Worm (Caenorhabditis elegans): ENCODE results near the gene rpb-6.

Gene rpb-6

DNA sequence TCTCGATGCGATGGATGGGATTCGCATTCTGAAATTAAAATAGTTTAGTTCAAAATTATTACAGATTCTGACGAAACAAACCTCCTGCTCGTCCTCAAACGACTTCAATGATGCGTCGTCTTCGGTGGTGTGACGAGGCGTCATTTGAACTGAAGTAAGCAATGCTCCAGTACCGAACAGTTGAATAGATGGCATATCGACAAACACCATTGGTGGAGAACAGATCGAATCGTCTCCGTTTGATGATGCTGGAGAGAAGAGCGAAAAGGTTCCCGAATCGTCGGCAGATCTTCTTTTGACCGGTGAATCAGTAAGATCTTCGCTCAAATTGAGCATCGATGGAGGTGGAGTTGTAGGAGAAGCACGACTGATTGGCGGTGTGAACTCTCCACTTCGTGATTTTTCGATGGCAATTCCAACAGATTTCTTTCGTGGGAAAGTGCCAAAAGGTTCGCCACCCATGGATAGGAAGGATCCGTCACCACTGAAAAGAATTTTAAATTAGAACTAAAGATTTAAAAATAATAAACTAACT, 34.7 kb upstream of the rpb-6 start (continued):
- no peak for TF ChIP-seq php-3 (GFP tag; IDR thresholded peaks at IDR 0.05)
- TF ChIP-seq ceh-32 (tag; optimal IDR thresholded peaks at IDR 0.05; ENCODE audit: poor library complexity) = no peak
- TF ChIP-seq rbr-2 (tag; optimal IDR thresholded peaks at IDR 0.05) = no peak

ce11 chrII:10545213-10545612, 34.0 kb upstream of the rpb-6 start:
- TF ChIP-seq daf-8 (GFP tag; IDR thresholded peaks at IDR 0.05) = no peak
- no peak for TF ChIP-seq lsy-2 (tag; optimal IDR thresholded peaks at IDR 0.05)
- TF ChIP-seq nhr-10 (tag; optimal IDR thresholded peaks at IDR 0.05) = no peak
- no peak for TF ChIP-seq dmd-9 (GFP tag; IDR thresholded peaks at IDR 0.05)
- no peak for TF ChIP-seq spr-1 (tag; optimal IDR thresholded peaks at IDR 0.05)
- no peak for TF ChIP-seq nhr-6 (tag; optimal IDR thresholded peaks at IDR 0.05)
- TF ChIP-seq D1046.2 (GFP tag; IDR thresholded peaks at IDR 0.05) = no peak
- TF ChIP-seq ceh-44 (GFP tag; IDR thresholded peaks at IDR 0.05) = no peak
- no peak for TF ChIP-seq attf-4 (tag; optimal IDR thresholded peaks at IDR 0.05)
- TF ChIP-seq lim-7 (GFP tag; IDR thresholded peaks at IDR 0.05) = 0 out of 2 replicates have a peak, but pooled peaks have one; percentile 55
- TF ChIP-seq aha-1 (tag) = peak; percentile 99
- TF ChIP-seq zfp-3 (GFP tag; conservative IDR thresholded peaks at IDR 0.05) = 0 out of 2 replicates have a peak, but pooled peaks have one; percentile 24
- 0 out of 2 replicates have a peak, but pooled peaks have one; percentile 27 for TF ChIP-seq pha-4 (GFP tag; IDR thresholded peaks at IDR 0.05)
- no peak for TF ChIP-seq pha-4 (tag; optimal IDR thresholded peaks at IDR 0.05)
- TF ChIP-seq mdl-1 (tag; optimal IDR thresholded peaks at IDR 0.05) = no peak
- no peak for TF ChIP-seq snpc-4 (tag; optimal IDR thresholded peaks at IDR 0.05)
- TF ChIP-seq zag-1 (tag; optimal IDR thresholded peaks at IDR 0.05) = no peak
- no peak for TF ChIP-seq Y105C5A.15 (GFP tag; IDR thresholded peaks at IDR 0.05)
- no peak for TF ChIP-seq F37D6.2 (tag; optimal IDR thresholded peaks at IDR 0.05)
- no peak for TF ChIP-seq F44E2.7 (GFP tag; IDR thresholded peaks at IDR 0.05)
- TF ChIP-seq nhr-25 (tag; optimal IDR thresholded peaks at IDR 0.05; ENCODE audit: borderline replicate concordance, insufficient read depth) = peak; percentile 3
- no peak for TF ChIP-seq ces-1 (GFP tag; optimal IDR thresholded peaks at IDR 0.05)
- no peak for TF ChIP-seq unc-62 (GFP tag; optimal IDR thresholded peaks at IDR 0.05 in 1 of 2)
- TF ChIP-seq unc-62 (tag; optimal IDR thresholded peaks at IDR 0.05) = no peak
- TF ChIP-seq cey-2 (tag; optimal IDR thresholded peaks at IDR 0.05; ENCODE audit: borderline replicate concordance, insufficient read depth) = no peak
- no peak for TF ChIP-seq hlh-30 (tag; optimal IDR thresholded peaks at IDR 0.05; ENCODE audit: insufficient read depth)
- TF ChIP-seq ceh-28 (tag; optimal IDR thresholded peaks at IDR 0.05) = no peak
- no peak for TF ChIP-seq jun-1 (tag; optimal IDR thresholded peaks at IDR 0.05)
- TF ChIP-seq snpc-1.2 (GFP tag; IDR thresholded peaks at IDR 0.05) = peak; percentile 64; the same call in 1 of the 2 replicates
- no peak for TF ChIP-seq Y5F2A.4 (GFP tag; optimal IDR thresholded peaks at IDR 0.05)
- no peak for TF ChIP-seq nhr-28 (tag; optimal IDR thresholded peaks at IDR 0.05)
- TF ChIP-seq ceh-32 (tag; optimal IDR thresholded peaks at IDR 0.05; ENCODE audit: poor library complexity) = no peak
- no peak for TF ChIP-seq ztf-11 (tag; optimal IDR thresholded peaks at IDR 0.05)
- peak; percentile 23 for TF ChIP-seq F49E8.2 (tag; optimal IDR thresholded peaks at IDR 0.05; ENCODE audit: borderline replicate concordance)
- TF ChIP-seq nhr-11 (tag; optimal IDR thresholded peaks at IDR 0.05) = no peak
- no peak for TF ChIP-seq dpl-1 (GFP tag; optimal IDR thresholded peaks at IDR 0.05)
- peak in 1 of 2 experiments; percentile 49; a peak in 1 of 4 replicates for TF ChIP-seq madf-5 (GFP tag; IDR thresholded peaks at IDR 0.05)
- no peak for TF ChIP-seq nhr-77 (tag; optimal IDR thresholded peaks at IDR 0.05)
- peak; percentile 42; the same call in 1 of the 2 replicates for TF ChIP-seq lin-38 (GFP tag; IDR thresholded peaks at IDR 0.05)
- no peak for TF ChIP-seq nhr-111 (GFP tag; optimal IDR thresholded peaks at IDR 0.05)
- TF ChIP-seq ZK546.5 (tag; optimal IDR thresholded peaks at IDR 0.05) = no peak
- TF ChIP-seq lin-13 (GFP tag; optimal IDR thresholded peaks at IDR 0.05) = peak; percentile 69
- no peak for TF ChIP-seq dmd-8 (GFP tag; IDR thresholded peaks at IDR 0.05)
- peak; percentile 15; the same call in 1 of the 2 replicates for TF ChIP-seq lin-1 (GFP tag; IDR thresholded peaks at IDR 0.05)
- peak; percentile 68 for TF ChIP-seq sdz-12 (GFP tag; optimal IDR thresholded peaks at IDR 0.05)
- no peak for TF ChIP-seq zfp-2 (tag; optimal IDR thresholded peaks at IDR 0.05)
- TF ChIP-seq nhr-76 (tag; optimal IDR thresholded peaks at IDR 0.05) = no peak
- TF ChIP-seq tag-97 (GFP tag; IDR thresholded peaks at IDR 0.05) = no peak
